Fruit fly (Drosophila melanogaster) whole organism, embryonic: ENCODE results near the gene CG9733.

Source experiments
- Asciz ChIP-seq: fragments of 200-800 bp; sonication (Bioruptor generic); optimal IDR thresholded peaks from 2 replicates; lab custom pipeline; 2017; ENCODE audit warnings: missing biosample characterization, mild to moderate bottlenecking, missing genetic modification characterization, missing genetic modification reagents
- CG10462 ChIP-seq: fragments of 200-800 bp; sonication (Bioruptor generic); optimal IDR thresholded peaks from 2 replicates; lab custom pipeline; 2016; ENCODE audit warnings: missing biosample characterization, missing genetic modification characterization
- CG10979 ChIP-seq: fragments of 200-800 bp; sonication (Bioruptor generic); optimal IDR thresholded peaks from 2 replicates; lab custom pipeline; 2018; ENCODE audit warnings: missing biosample characterization, mild to moderate bottlenecking, missing genetic modification characterization, moderate library complexity
- CG13424 ChIP-seq: fragments of 200-800 bp; sonication (Bioruptor generic); optimal IDR thresholded peaks from 2 replicates; lab custom pipeline; 2019; ENCODE audit warnings: missing biosample characterization, mild to moderate bottlenecking, missing genetic modification characterization, moderate library complexity
- CG17361 ChIP-seq: fragments of 200-800 bp; sonication (Bioruptor generic); IDR thresholded peaks from 3 replicates; pipeline ENCODE4 v1.3.6; 2022; ENCODE audit warnings: missing biosample characterization, missing genetic modification characterization
- CG17829 ChIP-seq: fragments of 200-800 bp; optimal IDR thresholded peaks from 2 replicates; lab custom pipeline; 2019; ENCODE audit warnings: missing biosample characterization, mild to moderate bottlenecking, missing genetic modification characterization, moderate library complexity
- CG32772 ChIP-seq: fragments of 200-800 bp; sonication (Bioruptor generic); IDR thresholded peaks from 2 replicates; pipeline ENCODE4 v1.3.6; 2022; ENCODE audit warnings: missing biosample characterization, missing genetic modification characterization
- CG34224 ChIP-seq: fragments of 200-800 bp; sonication (Bioruptor generic); IDR thresholded peaks from 3 replicates; pipeline ENCODE4 v1.3.6; 2022; ENCODE audit warnings: missing biosample characterization, missing genetic modification characterization; ENCODE audit not compliant: partially characterized antibody
- CG4820 ChIP-seq: fragments of 200-800 bp; sonication (Bioruptor generic); optimal IDR thresholded peaks from 3 replicates; lab custom pipeline; 2016; ENCODE audit warnings: missing biosample characterization, missing genetic modification characterization
- CG6254 ChIP-seq: fragments of 200-800 bp; sonication (Bioruptor generic); optimal IDR thresholded peaks from 3 replicates; lab custom pipeline; 2017; ENCODE audit warnings: mild to moderate bottlenecking, missing biosample characterization, missing genetic modification reagents, missing genetic modification characterization
- CG6765 ChIP-seq: fragments of 200-800 bp; sonication (Bioruptor generic); optimal IDR thresholded peaks from 3 replicates; lab custom pipeline; 2017; ENCODE audit warnings: missing biosample characterization, mild to moderate bottlenecking, missing genetic modification characterization
- CG7357 ChIP-seq: fragments of 200-800 bp; sonication (Bioruptor generic); IDR thresholded peaks from 3 replicates; pipeline ENCODE4 v1.3.6; 2022; ENCODE audit warnings: missing biosample characterization, missing genetic modification characterization
- CG7839 ChIP-seq: fragments of 200-800 bp; sonication (Bioruptor generic); optimal IDR thresholded peaks from 3 replicates; lab custom pipeline; 2018; ENCODE audit warnings: missing biosample characterization, mild to moderate bottlenecking, missing genetic modification characterization, moderate library complexity
- CG8089 ChIP-seq: fragments of 200-800 bp; sonication (Bioruptor generic); optimal IDR thresholded peaks from 3 replicates; lab custom pipeline; 2016; ENCODE audit warnings: missing biosample characterization, missing genetic modification characterization
- CG8944 ChIP-seq: fragments of 200-800 bp; sonication (Bioruptor generic); optimal IDR thresholded peaks from 3 replicates; lab custom pipeline; 2016; ENCODE audit warnings: missing biosample characterization, missing genetic modification characterization
- E2f2 ChIP-seq: fragments of 200-800 bp; sonication (Bioruptor generic); IDR thresholded peaks from 2 replicates; pipeline ENCODE4 v1.3.6; 2022; ENCODE audit warnings: missing biosample characterization, missing genetic modification characterization
- Ets65A ChIP-seq: fragments of 200-800 bp; sonication (Bioruptor generic); peaks from one replicate; lab custom pipeline; 2016; ENCODE audit warnings: missing biosample characterization, missing genetic modification characterization
- GATAe ChIP-seq: fragments of 200-800 bp; sonication (Bioruptor generic); conservative IDR thresholded peaks from 2 replicates; pipeline ENCODE4 v1.3.6; 2022; ENCODE audit warnings: missing biosample characterization, missing genetic modification characterization
- H2.0 ChIP-seq: fragments of 200-800 bp; sonication (Bioruptor generic); IDR thresholded peaks from 2 replicates; pipeline ENCODE4 v1.3.6; 2022; ENCODE audit warnings: missing biosample characterization, missing genetic modification characterization
- HLH3B ChIP-seq: fragments of 200-800 bp; sonication (Bioruptor generic); IDR thresholded peaks from 2 replicates; pipeline ENCODE4 v1.3.6; 2022; ENCODE audit warnings: missing biosample characterization, missing genetic modification characterization
- HLHmδ ChIP-seq: fragments of 200-800 bp; sonication (Bioruptor generic); optimal IDR thresholded peaks from 2 replicates; lab custom pipeline; 2018; ENCODE audit warnings: missing biosample characterization, mild to moderate bottlenecking, missing genetic modification characterization, moderate library complexity
- Kr ChIP-seq: fragments of 200-800 bp; sonication (Bioruptor generic); optimal IDR thresholded peaks from 2 replicates; lab custom pipeline; 2017; ENCODE audit warnings: missing biosample characterization, mild to moderate bottlenecking, missing genetic modification characterization
- Side ChIP-seq: fragments of 200-800 bp; sonication (Bioruptor generic); optimal IDR thresholded peaks from 2 replicates; lab custom pipeline; 2016; ENCODE audit warnings: missing biosample characterization, missing genetic modification characterization
- Sox102F ChIP-seq: fragments of 200-800 bp; sonication (Bioruptor generic); optimal IDR thresholded peaks from 2 replicates; lab custom pipeline; 2018; ENCODE audit warnings: missing biosample characterization, mild to moderate bottlenecking, missing genetic modification characterization, moderate library complexity
- Spps ChIP-seq: fragments of 200-800 bp; sonication (Bioruptor generic); optimal IDR thresholded peaks from 2 replicates; lab custom pipeline; 2018; ENCODE audit warnings: missing biosample characterization, mild to moderate bottlenecking, missing genetic modification characterization
- Tbp ChIP-seq: fragments of >200 bp; optimal IDR thresholded peaks from 2 replicates; lab custom pipeline; 2018; ENCODE audit warnings: missing biosample characterization, missing genetic modification characterization
- Usf ChIP-seq: fragments of 200-800 bp; sonication (Bioruptor generic); optimal IDR thresholded peaks from 2 replicates; lab custom pipeline; 2017; ENCODE audit warnings: missing genotype, missing biosample characterization, missing genetic modification characterization
- az2 ChIP-seq: fragments of 200-800 bp; sonication (Bioruptor generic); optimal IDR thresholded peaks from 3 replicates; lab custom pipeline; 2016; ENCODE audit warnings: missing biosample characterization, missing genetic modification characterization
- bowl ChIP-seq: fragments of 200-800 bp; sonication (Bioruptor generic); IDR thresholded peaks from 2 replicates; pipeline ENCODE4 v1.3.6; 2022; ENCODE audit warnings: missing biosample characterization, missing genetic modification characterization
- br ChIP-seq: fragments of >200 bp; optimal IDR thresholded peaks from 2 replicates; lab custom pipeline; 2017
- cato ChIP-seq: fragments of 200-800 bp; sonication (Bioruptor generic); optimal IDR thresholded peaks from 2 replicates; lab custom pipeline; 2016; ENCODE audit warnings: missing biosample characterization, missing genetic modification characterization, borderline replicate concordance
- cwo ChIP-seq: fragments of 200-800 bp; sonication (Bioruptor generic); optimal IDR thresholded peaks from 3 replicates; lab custom pipeline; 2017; ENCODE audit warnings: missing biosample characterization, missing genetic modification characterization, mild to moderate bottlenecking, moderate library complexity, missing genetic modification reagents
- dysf ChIP-seq: fragments of 200-800 bp; sonication (Bioruptor generic); IDR thresholded peaks from 3 replicates; pipeline ENCODE4 v1.3.6; 2022; ENCODE audit warnings: missing biosample characterization, missing genetic modification characterization
- fd64A ChIP-seq: fragments of 200-800 bp; sonication (Bioruptor generic); optimal IDR thresholded peaks from 3 replicates; lab custom pipeline; 2018; ENCODE audit warnings: missing biosample characterization, mild to moderate bottlenecking, missing genetic modification characterization
- gfzf ChIP-seq: fragments of 200-800 bp; sonication (Bioruptor generic); optimal IDR thresholded peaks from 2 replicates; lab custom pipeline; 2016; ENCODE audit warnings: missing biosample characterization, mild to moderate bottlenecking, missing genetic modification characterization, moderate library complexity
- lmd ChIP-seq: fragments of 200-800 bp; sonication (Bioruptor generic); IDR thresholded peaks from 2 replicates; pipeline ENCODE4 v1.3.6; 2022; ENCODE audit warnings: missing biosample characterization, missing genetic modification characterization
- nerfin-1 ChIP-seq: fragments of 200-800 bp; sonication (Bioruptor generic); optimal IDR thresholded peaks from 3 replicates; lab custom pipeline; 2019; ENCODE audit warnings: missing biosample characterization, mild to moderate bottlenecking, missing genetic modification characterization, moderate library complexity
- nmo ChIP-seq: fragments of 200-800 bp; sonication (Bioruptor generic); optimal IDR thresholded peaks from 2 replicates; lab custom pipeline; 2018; ENCODE audit warnings: missing biosample characterization, mild to moderate bottlenecking, missing genetic modification characterization, moderate library complexity
- pho ChIP-seq: fragments of 200-800 bp; sonication (Bioruptor generic); optimal IDR thresholded peaks from 2 replicates; lab custom pipeline; 2016; ENCODE audit warnings: missing biosample characterization, missing genetic modification characterization
- phol ChIP-seq: fragments of 200-800 bp; sonication (Bioruptor generic); optimal IDR thresholded peaks from 3 replicates; lab custom pipeline; 2018; ENCODE audit warnings: missing biosample characterization, mild to moderate bottlenecking, missing genetic modification characterization, moderate library complexity
- prd ChIP-seq, 3 experiments: fragments of >200 bp in 2 of 3; fragments of 200-800 bp in 1 of 3; sonication (Bioruptor generic) in 1 of 3; optimal IDR thresholded peaks in 2 of 3; IDR thresholded peaks in 1 of 3; 2 replicates in 2 of 3; 3 replicates in 1 of 3; pipeline versions ENCODE4 v1.3.6 to Lab custom; 2017 to 2022; ENCODE audit warnings: missing biosample characterization in 1 of 3, missing genetic modification characterization in 1 of 3
- sc ChIP-seq, 3 experiments: fragments of >200 bp in 2 of 3; fragments of 200-800 bp in 1 of 3; sonication (Bioruptor generic) in 1 of 3; optimal IDR thresholded peaks; 2 replicates in 2 of 3; 3 replicates in 1 of 3; lab custom pipeline; 2017; ENCODE audit warnings: mild to moderate bottlenecking in 1 of 3, missing biosample characterization in 1 of 3, missing genetic modification characterization in 1 of 3, missing genetic modification reagents in 1 of 3
- seq ChIP-seq: fragments of 200-800 bp; sonication (Bioruptor generic); IDR thresholded peaks from 2 replicates; pipeline ENCODE4 v1.3.6; 2022; ENCODE audit warnings: missing biosample characterization, missing genetic modification characterization
- sima ChIP-seq: fragments of 200-800 bp; sonication (Bioruptor generic); optimal IDR thresholded peaks from 2 replicates; lab custom pipeline; 2016; ENCODE audit warnings: missing biosample characterization, missing genetic modification characterization
- stwl ChIP-seq: fragments of 200-800 bp; sonication (Bioruptor generic); optimal IDR thresholded peaks from 3 replicates; lab custom pipeline; 2018; ENCODE audit warnings: missing biosample characterization, mild to moderate bottlenecking, missing genetic modification characterization, moderate library complexity
- tna ChIP-seq: fragments of 200-800 bp; sonication (Bioruptor generic); IDR thresholded peaks from 2 replicates; pipeline ENCODE4 v1.3.6; 2022; ENCODE audit warnings: missing biosample characterization, missing genetic modification characterization; ENCODE audit not compliant: partially characterized antibody
- tx ChIP-seq: fragments of 200-800 bp; sonication (Bioruptor generic); optimal IDR thresholded peaks from 2 replicates; lab custom pipeline; 2016; ENCODE audit warnings: missing biosample characterization, missing genetic modification characterization
- vvl ChIP-seq: fragments of 200-800 bp; sonication (Bioruptor generic); IDR thresholded peaks from 2 replicates; pipeline ENCODE4 v1.3.6; 2022; ENCODE audit warnings: missing biosample characterization, missing genetic modification characterization
- zen2 ChIP-seq: fragments of 200-800 bp; sonication (Bioruptor generic); IDR thresholded peaks from 3 replicates; pipeline ENCODE4 v1.3.6; 2022; ENCODE audit warnings: missing biosample characterization, missing genetic modification characterization; ENCODE audit not compliant: partially characterized antibody
- zfh1 ChIP-seq: fragments of 200-800 bp; sonication (Bioruptor generic); IDR thresholded peaks from 3 replicates; pipeline ENCODE4 v1.3.6; 2022; ENCODE audit warnings: missing biosample characterization, missing genetic modification characterization

CG9733 gene

DNA sequence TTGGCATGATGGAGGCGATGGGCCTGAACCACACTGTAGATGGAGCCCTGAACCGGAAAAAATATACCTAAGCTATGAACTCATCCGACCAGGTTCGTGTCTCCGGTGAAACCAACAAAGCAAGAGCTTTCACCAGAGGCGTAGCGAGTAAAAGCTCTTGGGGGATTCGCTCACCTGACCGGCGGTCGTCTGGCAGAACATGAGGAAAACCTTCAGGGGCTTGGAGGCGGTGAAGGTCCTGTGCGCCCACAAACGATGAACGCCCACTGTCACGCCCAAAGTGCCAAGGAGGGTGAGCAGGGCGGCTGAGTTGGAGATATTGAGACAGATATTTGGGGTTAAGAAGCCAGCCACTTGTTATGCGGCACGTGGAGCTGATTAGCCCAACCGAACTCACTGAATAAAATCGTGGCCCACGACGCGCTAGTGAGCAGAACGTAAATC is 50.9 kb downstream of the CG9733 start (continued):
- TF ChIP-seq Asciz (no peak), Tbp (GFP tag; lab: Kevin White, UChicago) (no peak), bowl (GFP tag; lab: Robert Waterston, UW) (no peak), dysf (GFP tag; lab: Robert Waterston, UW) (peak; percentile 68), H2.0 (GFP tag; lab: Robert Waterston, UW) (peak; percentile 41; the same call in 1 of the 2 replicates), CG4820 (no peak), tna (GFP tag; lab: Robert Waterston, UW) (0 out of 2 replicates have a peak, but pooled peaks have one; percentile 25), Ets65A (GFP tag; lab: Kevin White, UChicago) (no peak), CG10462 (GFP tag; lab: Kevin White, UChicago) (no peak), CG10979 (tag; lab: Kevin White, UChicago) (no peak), cwo (GFP tag; lab: Kevin White, UChicago) (peak; percentile 58), Spps (tag; lab: Kevin White, UChicago) (no peak), HLH3B (GFP tag; lab: Robert Waterston, UW) (no peak), sima (GFP tag; lab: Kevin White, UChicago) (no peak), nerfin-1 (tag; lab: Kevin White, UChicago) (peak; percentile 12), tx (GFP tag; lab: Kevin White, UChicago) (no peak), fd64A (GFP tag; lab: Kevin White, UChicago) (no peak), Kr (GFP tag; lab: Kevin White, UChicago) (no peak), CG17829 (tag; lab: Kevin White, UChicago) (peak; percentile 10), cato (GFP tag; lab: Kevin White, UChicago) (no peak), CG7839 (peak; percentile 35), az2 (GFP tag; lab: Kevin White, UChicago) (no peak), stwl (no peak), pho (GFP tag; lab: Kevin White, UChicago) (peak; percentile 48), CG6765 (no peak), GATAe (GFP tag; lab: Robert Waterston, UW) (no peak), prd (optimal IDR thresholded peaks at IDR 0.05; lab: Kevin White, UChicago) (no peak), prd (GFP tag; IDR thresholded peaks at IDR 0.05; lab: Robert Waterston, UW) (peak; percentile 69), zen2 (GFP tag; lab: Robert Waterston, UW) (no peak), Usf (GFP tag; lab: Kevin White, UChicago) (peak; percentile 8), CG6254 (GFP tag; lab: Kevin White, UChicago) (no peak), Side (GFP tag; lab: Kevin White, UChicago) (peak; percentile 5), Sox102F (no peak), CG32772 (GFP tag; lab: Robert Waterston, UW) (0 out of 2 replicates have a peak, but pooled peaks have one; percentile 20), vvl (GFP tag; lab: Robert Waterston, UW) (peak; percentile 75), br (lab: Kevin White, UChicago) (no peak), sc (optimal IDR thresholded peaks at IDR 0.05; lab: Kevin White, UChicago) (no peak), sc (GFP tag; optimal IDR thresholded peaks at IDR 0.05; lab: Kevin White, UChicago) (no peak), CG34224 (GFP tag; lab: Robert Waterston, UW) (no peak), zfh1 (GFP tag; lab: Robert Waterston, UW) (peak; percentile 49; the same call in 1 of the 3 replicates), gfzf (GFP tag; lab: Kevin White, UChicago) (peak; percentile 33), CG8089 (GFP tag; lab: Kevin White, UChicago) (no peak), HLHmδ (GFP tag; lab: Kevin White, UChicago) (no peak), seq (peak; percentile 45; the same call in 1 of the 2 replicates), nmo (no peak), E2f2 (GFP tag; lab: Robert Waterston, UW) (peak; percentile 40; the same call in 1 of the 2 replicates), CG8944 (GFP tag; lab: Kevin White, UChicago) (peak; percentile 47), CG17361 (0 out of 3 replicates have a peak, but pooled peaks have one; percentile 25), CG7357 (GFP tag; lab: Robert Waterston, UW) (no peak), phol (tag; lab: Kevin White, UChicago) (peak; percentile 10), CG13424 (tag; lab: Kevin White, UChicago) (peak; percentile 53), lmd (GFP tag; lab: Robert Waterston, UW) (peak; percentile 72)
